Worm (Caenorhabditis elegans) whole organism, L2 larva: ENCODE measurements around the gene C56A3.6.

Source experiments
- C34F6.9 ChIP-seq: fragments of 150-350 bp; optimal IDR thresholded peaks from 2 replicates; lab custom pipeline; 2014; ENCODE audit warnings: missing biosample characterization, missing genetic modification characterization
- F13H6.1 ChIP-seq: sonication (generic microtip); optimal IDR thresholded peaks from 2 replicates; lab custom pipeline; 2016; ENCODE audit warnings: missing genetic modification characterization, missing compliant biosample characterization
- R02D3.7 ChIP-seq: fragments of 150-350 bp; optimal IDR thresholded peaks from 2 replicates; lab custom pipeline; 2014; ENCODE audit warnings: missing biosample characterization, missing genetic modification characterization
- Y55F3AM.14 ChIP-seq: fragments of 200-800 bp; sonication (Bioruptor generic); optimal IDR thresholded peaks from 2 replicates; lab custom pipeline; 2018; ENCODE audit warnings: mild to moderate bottlenecking, missing genetic modification characterization, missing compliant biosample characterization
- ZK546.5 ChIP-seq: sonication (generic microtip); optimal IDR thresholded peaks from 2 replicates; lab custom pipeline; 2017; ENCODE audit warnings: missing biosample characterization, missing genetic modification characterization
- alr-1 ChIP-seq: fragments of 150-350 bp; optimal IDR thresholded peaks from 2 replicates; lab custom pipeline; 2014; ENCODE audit warnings: missing biosample characterization, missing genetic modification characterization
- aly-2 ChIP-seq: fragments of 150-350 bp; optimal IDR thresholded peaks from 2 replicates; lab custom pipeline; 2014; ENCODE audit warnings: missing biosample characterization, missing genetic modification characterization
- ama-1 ChIP-seq: fragments of 150-350 bp; optimal IDR thresholded peaks from 2 replicates; lab custom pipeline; 2018; ENCODE audit warnings: inconsistent platforms
- blmp-1 ChIP-seq: sonication (generic microtip); optimal IDR thresholded peaks from 2 replicates; lab custom pipeline; 2017; ENCODE audit warnings: missing genetic modification characterization, mild to moderate bottlenecking, missing compliant biosample characterization, antibody characterized with exemption, moderate library complexity; ENCODE audit not compliant: insufficient read depth
- ceh-82 ChIP-seq: fragments of 150-350 bp; optimal IDR thresholded peaks from 2 replicates; lab custom pipeline; 2014; ENCODE audit warnings: missing biosample characterization, missing genetic modification characterization
- crh-2 ChIP-seq: sonication (generic microtip); optimal IDR thresholded peaks from 2 replicates; lab custom pipeline; 2017; ENCODE audit warnings: missing biosample characterization, missing genetic modification characterization
- dmd-4 ChIP-seq: sonication (generic microtip); optimal IDR thresholded peaks from 2 replicates; lab custom pipeline; 2017; ENCODE audit warnings: missing biosample characterization, missing genetic modification characterization
- egl-27 ChIP-seq: sonication (generic microtip); optimal IDR thresholded peaks from 3 replicates; lab custom pipeline; 2017; ENCODE audit warnings: missing biosample characterization, missing genetic modification reagents, missing genetic modification characterization
- elt-1 ChIP-seq: fragments of 150-350 bp; optimal IDR thresholded peaks from 2 replicates; lab custom pipeline; 2014; ENCODE audit warnings: missing biosample characterization, missing genetic modification characterization
- elt-3 ChIP-seq: sonication (generic microtip); optimal IDR thresholded peaks from 2 replicates; lab custom pipeline; 2017; ENCODE audit warnings: missing biosample characterization, missing genetic modification characterization
- fos-1 ChIP-seq: fragments of 150-350 bp; optimal IDR thresholded peaks from 2 replicates; lab custom pipeline; 2014; ENCODE audit warnings: missing biosample characterization, missing genetic modification characterization
- gmeb-1 ChIP-seq: fragments of 150-350 bp; optimal IDR thresholded peaks from 2 replicates; lab custom pipeline; 2014; ENCODE audit warnings: missing biosample characterization, missing genetic modification characterization
- lin-11 ChIP-seq: fragments of 150-350 bp; sonication (generic microtip); optimal IDR thresholded peaks from 2 replicates; lab custom pipeline; 2014; ENCODE audit warnings: missing biosample characterization, missing genetic modification characterization, inconsistent platforms, mixed read lengths
- lin-13 ChIP-seq: fragments of 150-350 bp; optimal IDR thresholded peaks from 2 replicates; lab custom pipeline; 2014; ENCODE audit warnings: missing biosample characterization, missing genetic modification reagents, missing genetic modification characterization
- lin-39 ChIP-seq: fragments of 150-350 bp; optimal IDR thresholded peaks from 2 replicates; lab custom pipeline; 2014; ENCODE audit warnings: missing biosample characterization, missing genetic modification reagents, missing genetic modification characterization
- lsy-2 ChIP-seq, 2 experiments: fragments of 150-350 bp in 1 of 2; sonication (generic microtip) in 1 of 2; optimal IDR thresholded peaks; 2 replicates each; lab custom pipeline; 2014 to 2017; ENCODE audit warnings: missing biosample characterization in 2 of 2, missing genetic modification characterization in 2 of 2
- mab-5 ChIP-seq: fragments of 150-350 bp; optimal IDR thresholded peaks from 2 replicates; lab custom pipeline; 2014; ENCODE audit warnings: missing biosample characterization, missing genetic modification characterization
- mbf-1 ChIP-seq: sonication (generic microtip); optimal IDR thresholded peaks from 2 replicates; lab custom pipeline; 2017; ENCODE audit warnings: missing biosample characterization, missing genetic modification characterization
- mdl-1 ChIP-seq, 2 experiments: fragments of 150-350 bp in 1 of 2; sonication (generic microtip) in 1 of 2; optimal IDR thresholded peaks; 2 replicates each; lab custom pipeline; 2017; ENCODE audit warnings: missing biosample characterization in 2 of 2, missing genetic modification characterization in 2 of 2
- nhr-10 ChIP-seq: sonication (generic microtip); optimal IDR thresholded peaks from 2 replicates; lab custom pipeline; 2017; ENCODE audit warnings: missing biosample characterization, missing genetic modification characterization
- nhr-11 ChIP-seq: fragments of 150-350 bp; optimal IDR thresholded peaks from 2 replicates; lab custom pipeline; 2014; ENCODE audit warnings: missing biosample characterization, missing genetic modification characterization
- nhr-12 ChIP-seq: fragments of 150-350 bp; optimal IDR thresholded peaks from 2 replicates; lab custom pipeline; 2014; ENCODE audit warnings: missing biosample characterization, missing genetic modification characterization
- nhr-129 ChIP-seq: fragments of 150-350 bp; optimal IDR thresholded peaks from 2 replicates; lab custom pipeline; 2014; ENCODE audit warnings: missing biosample characterization, missing genetic modification characterization
- nhr-23 ChIP-seq: fragments of 150-350 bp; optimal IDR thresholded peaks from 2 replicates; lab custom pipeline; 2014; ENCODE audit warnings: missing biosample characterization, missing genetic modification reagents, missing genetic modification characterization
- nhr-237 ChIP-seq: fragments of 150-350 bp; optimal IDR thresholded peaks from 2 replicates; lab custom pipeline; 2014; ENCODE audit warnings: missing biosample characterization, missing genetic modification characterization
- nhr-25 ChIP-seq: fragments of 150-350 bp; sonication (generic microtip); optimal IDR thresholded peaks from 3 replicates; lab custom pipeline; 2014; ENCODE audit warnings: missing biosample characterization, missing genetic modification characterization
- nhr-6 ChIP-seq: fragments of 150-350 bp; optimal IDR thresholded peaks from 2 replicates; lab custom pipeline; 2014; ENCODE audit warnings: missing biosample characterization, missing genetic modification characterization
- nhr-77 ChIP-seq: fragments of 150-350 bp; optimal IDR thresholded peaks from 2 replicates; lab custom pipeline; 2014; ENCODE audit warnings: missing biosample characterization, missing genetic modification characterization
- peb-1 ChIP-seq: fragments of 150-350 bp; optimal IDR thresholded peaks from 2 replicates; lab custom pipeline; 2014; ENCODE audit warnings: missing biosample characterization, missing genetic modification characterization
- sem-4 ChIP-seq: fragments of 150-350 bp; optimal IDR thresholded peaks from 2 replicates; lab custom pipeline; 2014; ENCODE audit warnings: missing biosample characterization, missing genetic modification reagents, missing genetic modification characterization
- skn-1 ChIP-seq: sonication (generic microtip); optimal IDR thresholded peaks from 2 replicates; lab custom pipeline; 2017; ENCODE audit warnings: missing biosample characterization, missing genetic modification characterization
- sma-3 ChIP-seq: sonication (generic microtip); optimal IDR thresholded peaks from 2 replicates; lab custom pipeline; 2016; ENCODE audit warnings: missing genetic modification reagents, missing genetic modification characterization, missing compliant biosample characterization
- sma-9 ChIP-seq, 2 experiments: fragments of 150-350 bp in 1 of 2; sonication (generic microtip) in 1 of 2; optimal IDR thresholded peaks; 2 replicates each; lab custom pipeline; 2014 to 2016; ENCODE audit warnings: missing genetic modification characterization in 2 of 2, mild to moderate bottlenecking in 1 of 2, missing biosample characterization in 1 of 2, missing compliant biosample characterization in 1 of 2, missing genetic modification reagents in 1 of 2, moderate library complexity in 1 of 2
- unc-39 ChIP-seq: fragments of 150-350 bp; optimal IDR thresholded peaks from 2 replicates; lab custom pipeline; 2014; ENCODE audit warnings: missing biosample characterization, missing genetic modification characterization
- unc-55 ChIP-seq: fragments of 150-350 bp; sonication (generic microtip); optimal IDR thresholded peaks from 3 replicates; lab custom pipeline; 2014; ENCODE audit warnings: missing biosample characterization, missing genetic modification reagents, missing genetic modification characterization
- unc-62 ChIP-seq: fragments of 150-350 bp; optimal IDR thresholded peaks from 2 replicates; lab custom pipeline; 2014; ENCODE audit warnings: missing biosample characterization, missing genetic modification reagents, missing genetic modification characterization
- zag-1 ChIP-seq: fragments of 150-350 bp; optimal IDR thresholded peaks from 2 replicates; lab custom pipeline; 2014; ENCODE audit warnings: missing biosample characterization, missing genetic modification characterization
- ztf-1 ChIP-seq: fragments of 200-800 bp; sonication (Bioruptor generic); conservative IDR thresholded peaks from 2 replicates; pipeline ENCODE4 v1.3.6; 2022; ENCODE audit warnings: missing genetic modification characterization, missing compliant biosample characterization
- ztf-4 ChIP-seq: fragments of 150-350 bp; optimal IDR thresholded peaks from 2 replicates; lab custom pipeline; 2014; ENCODE audit warnings: missing biosample characterization, missing genetic modification characterization

C56A3.6 gene

ce11 chrV:13576828-13577227, 20.6 kb upstream of the C56A3.6 start:
- TF ChIP-seq mdl-1 (tag; optimal IDR thresholded peaks at IDR 0.05; lab: Kevin White, UChicago), result no peak
- TF ChIP-seq sma-9 (GFP tag; optimal IDR thresholded peaks at IDR 0.05; lab: Kevin White, UChicago), result peak; percentile 28
- TF ChIP-seq sma-9 (tag; optimal IDR thresholded peaks at IDR 0.05; lab: Kevin White, UChicago), result no peak
- TF ChIP-seq nhr-129 (tag; lab: Kevin White, UChicago), result no peak
- peak; percentile 93 for TF ChIP-seq fos-1
- TF ChIP-seq elt-1, result no peak
- TF ChIP-seq ztf-1 (GFP tag; lab: Robert Waterston, UW), result no peak
- TF ChIP-seq ama-1 (lab: Kevin White, UChicago), result no peak
- TF ChIP-seq nhr-23 (tag; lab: Kevin White, UChicago), result no peak
- TF ChIP-seq unc-39 (tag; lab: Kevin White, UChicago), result no peak
- no peak for TF ChIP-seq R02D3.7 (tag; lab: Kevin White, UChicago)
- TF ChIP-seq sma-3, result no peak
- TF ChIP-seq mbf-1 (tag; lab: Kevin White, UChicago), result no peak
- peak; percentile 7 for TF ChIP-seq gmeb-1 (tag; lab: Kevin White, UChicago)

ce11 chrV:13575866-13576265, 19.7 kb upstream of the C56A3.6 start:
- TF ChIP-seq gmeb-1 (tag; lab: Kevin White, UChicago) (no peak), lin-39 (tag; lab: Kevin White, UChicago) (no peak), ceh-82 (tag; lab: Kevin White, UChicago) (no peak), egl-27 (tag; lab: Kevin White, UChicago) (no peak), nhr-129 (tag; lab: Kevin White, UChicago) (no peak), zag-1 (tag; lab: Kevin White, UChicago) (no peak), peb-1 (tag; lab: Kevin White, UChicago) (no peak), nhr-11 (tag; lab: Kevin White, UChicago) (no peak), ZK546.5 (tag; lab: Kevin White, UChicago) (no peak)

ce11 chrV:13571714-13572258, 15.6 kb upstream of the C56A3.6 start, which contains the start of gene C50B8.4:
Gene C50B8.4, plus strand, starts transcription at chrV:13572012.
- TF ChIP-seq C34F6.9 (tag; lab: Kevin White, UChicago) (no peak), fos-1 (peak; percentile 86)

ce11 chrV:13568533-13568932, 12.3 kb upstream of the C56A3.6 start, which contains the start of the genes nuaf-1 and bir-2:
Gene nuaf-1, minus strand, starts transcription at chrV:13568630.
Gene bir-2, plus strand, starts transcription at chrV:13568850.
- no peak for TF ChIP-seq nhr-10 (tag; lab: Kevin White, UChicago)
- no peak for TF ChIP-seq skn-1 (tag; lab: Kevin White, UChicago)
- no peak for TF ChIP-seq lin-39 (tag; lab: Kevin White, UChicago)
- no peak for TF ChIP-seq peb-1 (tag; lab: Kevin White, UChicago)
- peak; percentile 31 for TF ChIP-seq F13H6.1 (tag; lab: Kevin White, UChicago)
- no peak for TF ChIP-seq zag-1 (tag; lab: Kevin White, UChicago)
- TF ChIP-seq ztf-1 (GFP tag; lab: Robert Waterston, UW), result no peak
- peak; percentile 78 for TF ChIP-seq unc-55 (GFP tag; lab: Kevin White, UChicago)
- TF ChIP-seq lin-13 (GFP tag; lab: Kevin White, UChicago), result peak; percentile 28
- no peak for TF ChIP-seq nhr-237 (tag; lab: Kevin White, UChicago)
- no peak for TF ChIP-seq nhr-12 (tag; lab: Kevin White, UChicago)
- peak; percentile 50 for TF ChIP-seq sma-9 (GFP tag; optimal IDR thresholded peaks at IDR 0.05; lab: Kevin White, UChicago)
- TF ChIP-seq sma-9 (tag; optimal IDR thresholded peaks at IDR 0.05; lab: Kevin White, UChicago), result no peak
- no peak for TF ChIP-seq ceh-82 (tag; lab: Kevin White, UChicago)
- TF ChIP-seq nhr-129 (tag; lab: Kevin White, UChicago), result peak; percentile 40
- TF ChIP-seq blmp-1 (tag; lab: Kevin White, UChicago), result no peak
- no peak for TF ChIP-seq unc-62 (GFP tag; lab: Kevin White, UChicago)
- TF ChIP-seq nhr-77 (tag; lab: Kevin White, UChicago), result no peak
- peak; percentile 67 for TF ChIP-seq crh-2 (tag; lab: Kevin White, UChicago)
- no peak for TF ChIP-seq mbf-1 (tag; lab: Kevin White, UChicago)
- no peak for TF ChIP-seq egl-27 (tag; lab: Kevin White, UChicago)
- peak; percentile 42 for TF ChIP-seq fos-1
- no peak for TF ChIP-seq alr-1 (tag; lab: Kevin White, UChicago)
- TF ChIP-seq ztf-4 (tag; lab: Kevin White, UChicago), result no peak
- TF ChIP-seq nhr-23 (tag; lab: Kevin White, UChicago), result no peak
- TF ChIP-seq mab-5 (tag; lab: Kevin White, UChicago), result no peak
- TF ChIP-seq unc-39 (tag; lab: Kevin White, UChicago), result no peak
- TF ChIP-seq sem-4 (tag; lab: Kevin White, UChicago), result no peak
- TF ChIP-seq nhr-25 (tag; lab: Kevin White, UChicago), result no peak
- TF ChIP-seq ZK546.5 (tag; lab: Kevin White, UChicago), result no peak
- TF ChIP-seq lsy-2 (tag; optimal IDR thresholded peaks at IDR 0.05; lab: Kevin White, UChicago), result peak; percentile 10 to 68
- no peak for TF ChIP-seq nhr-6 (tag; lab: Kevin White, UChicago)
- peak; percentile 62 for TF ChIP-seq C34F6.9 (tag; lab: Kevin White, UChicago)
- no peak for TF ChIP-seq elt-1
- no peak for TF ChIP-seq dmd-4 (tag; lab: Kevin White, UChicago)
- TF ChIP-seq sma-3, result peak; percentile 42
- no peak for TF ChIP-seq aly-2 (tag; lab: Kevin White, UChicago)
- no peak for TF ChIP-seq lin-11 (tag; lab: Kevin White, UChicago)
- TF ChIP-seq Y55F3AM.14, result no peak
- TF ChIP-seq nhr-11 (tag; lab: Kevin White, UChicago), result no peak
- no peak for TF ChIP-seq elt-3 (tag; lab: Kevin White, UChicago)
